Worm (Caenorhabditis elegans): ENCODE data around the gene nlp-82.

The nlp-82 gene

DNA sequence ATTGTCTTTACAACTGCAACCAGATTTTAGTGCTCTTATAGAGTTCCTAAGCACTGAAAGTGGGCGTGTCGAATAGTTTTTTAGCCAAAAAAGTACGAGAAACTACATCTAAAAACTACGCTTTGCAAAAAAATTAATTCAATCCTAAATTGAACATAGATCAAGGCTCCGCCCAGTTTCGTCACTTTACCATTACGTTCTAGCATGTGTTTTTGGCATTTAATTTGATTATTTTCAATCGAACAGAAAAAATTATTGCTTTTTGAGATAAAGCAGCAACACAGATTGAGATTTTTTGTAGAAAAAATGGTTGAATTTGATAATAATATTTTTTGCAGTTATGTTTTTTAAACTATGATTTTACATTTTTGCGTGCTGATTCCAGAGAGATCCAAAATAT, at the start of gene nlp-82:
Gene nlp-82, minus strand, starts transcription at position 101 of the 400 bp plus-strand sequence.
- TF ChIP-seq hlh-1 (tag; optimal IDR thresholded peaks at IDR 0.05) = no peak
- TF ChIP-seq lsy-2 (tag; optimal IDR thresholded peaks at IDR 0.05) = no peak
- TF ChIP-seq mab-5 (tag; optimal IDR thresholded peaks at IDR 0.05) = no peak
- no peak for TF ChIP-seq unc-62 (GFP tag; optimal IDR thresholded peaks at IDR 0.05)
- no peak for TF ChIP-seq ces-1 (GFP tag; optimal IDR thresholded peaks at IDR 0.05)
- no peak for TF ChIP-seq lin-13 (tag; optimal IDR thresholded peaks at IDR 0.05)

DNA sequence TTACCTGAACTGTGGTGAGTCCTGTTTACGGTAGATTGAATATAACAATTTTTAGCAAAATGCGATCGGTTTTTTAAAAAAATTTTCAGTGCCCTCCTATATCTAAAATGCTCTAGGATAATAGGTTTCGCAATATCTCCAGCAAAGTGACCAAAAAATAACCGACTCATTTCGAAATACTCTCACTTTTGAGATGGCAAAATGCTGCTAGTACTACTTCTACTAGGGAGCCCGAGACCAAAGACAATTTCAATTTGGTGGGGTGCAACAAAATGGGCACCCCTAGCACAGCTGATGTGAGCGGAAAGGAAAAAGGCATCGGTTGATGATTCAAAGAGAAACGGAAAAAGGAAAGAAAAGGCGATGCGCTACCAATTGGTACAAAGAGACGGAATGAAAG, 49.5 kb upstream of the nlp-82 start:
- no peak for TF ChIP-seq snpc-4 (tag; optimal IDR thresholded peaks at IDR 0.05)
- TF ChIP-seq ces-1 (GFP tag; optimal IDR thresholded peaks at IDR 0.05) = peak; percentile 8

DNA sequence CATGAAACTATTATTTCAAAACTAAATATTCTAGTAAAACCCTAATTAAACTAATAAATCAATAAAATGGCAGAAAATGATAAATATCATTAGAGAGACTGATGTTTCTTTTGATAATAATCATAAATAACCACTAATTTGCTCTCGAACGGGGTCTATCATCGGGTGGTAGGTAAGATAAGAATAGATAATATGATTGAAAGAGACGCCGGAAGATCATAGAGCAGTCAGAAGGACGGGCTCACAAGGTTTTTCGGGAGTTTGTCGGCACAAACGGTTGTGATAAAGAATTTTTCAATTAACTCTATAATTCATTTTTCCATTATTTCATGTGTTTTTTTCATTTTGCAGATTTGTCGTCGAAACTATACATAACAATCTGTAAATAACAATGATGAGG, 47.0 kb upstream of the nlp-82 start:
- TF ChIP-seq ztf-11 (tag; optimal IDR thresholded peaks at IDR 0.05) (no peak), elt-1 (tag; optimal IDR thresholded peaks at IDR 0.05; ENCODE audit: borderline replicate concordance, insufficient read depth) (peak; percentile 22), nhr-76 (tag; optimal IDR thresholded peaks at IDR 0.05) (no peak), ceh-39 (tag; optimal IDR thresholded peaks at IDR 0.05) (no peak), bed-3 (GFP tag; optimal IDR thresholded peaks at IDR 0.05) (no peak), pha-4 (tag; optimal IDR thresholded peaks at IDR 0.05) (no peak), lsy-2 (tag; optimal IDR thresholded peaks at IDR 0.05) (no peak), sem-2 (GFP tag; optimal IDR thresholded peaks at IDR 0.05) (no peak), nhr-2 (tag; optimal IDR thresholded peaks at IDR 0.05) (peak; percentile 28), cnd-1 (tag; optimal IDR thresholded peaks at IDR 0.05) (no peak), nhr-12 (tag; optimal IDR thresholded peaks at IDR 0.05) (no peak), mep-1 (tag; optimal IDR thresholded peaks at IDR 0.05) (no peak)

DNA sequence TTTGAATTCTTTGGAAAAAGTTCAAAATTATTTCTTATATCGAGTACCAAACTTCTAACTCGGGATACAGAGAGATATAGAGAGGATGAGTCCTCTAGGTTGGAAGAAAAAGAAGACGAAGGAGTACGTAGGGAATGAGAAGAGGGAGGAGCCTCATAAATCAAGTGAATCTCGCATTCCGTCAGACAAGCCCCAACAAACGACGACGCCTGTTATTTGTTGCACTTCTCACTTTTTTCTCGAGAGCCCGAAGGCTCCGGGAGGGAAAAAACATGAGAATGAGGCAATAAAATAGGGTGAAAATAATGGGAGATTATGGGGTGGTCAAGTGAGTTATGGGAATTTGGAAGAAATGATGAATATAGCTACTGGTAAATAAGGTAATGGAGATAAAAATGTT, 45.6 kb upstream of the nlp-82 start:
- peak; percentile 10 for TF ChIP-seq unc-120 (tag; optimal IDR thresholded peaks at IDR 0.05; ENCODE audit: poor library complexity, severe bottlenecking)
- no peak for TF ChIP-seq zip-8 (tag; optimal IDR thresholded peaks at IDR 0.05)
- TF ChIP-seq elt-3 (tag; optimal IDR thresholded peaks at IDR 0.05) = no peak
- peak; percentile 88 for TF ChIP-seq mab-5 (tag; optimal IDR thresholded peaks at IDR 0.05)
- TF ChIP-seq hlh-1 (tag; optimal IDR thresholded peaks at IDR 0.05) = peak; percentile 31
- peak; percentile 53 for TF ChIP-seq unc-62 (GFP tag; optimal IDR thresholded peaks at IDR 0.05)

DNA sequence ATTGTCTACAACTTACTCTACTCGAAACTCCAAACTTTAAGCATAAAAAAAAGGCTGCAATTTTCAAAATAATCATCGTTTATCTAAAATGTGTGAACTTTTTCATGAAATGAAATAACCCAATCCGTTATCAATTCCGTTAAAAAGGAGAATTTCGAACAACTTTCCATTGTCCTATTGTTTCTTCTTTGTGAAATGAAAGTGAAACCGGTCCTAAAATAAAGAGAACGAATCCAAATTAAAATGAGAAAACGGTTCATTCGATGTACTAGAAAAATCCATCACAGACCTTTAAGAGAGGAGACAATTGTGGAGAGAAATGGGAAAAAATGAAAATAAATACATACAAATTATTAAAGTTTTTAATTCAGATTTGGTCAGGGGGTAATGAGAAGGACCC, 41.6 kb upstream of the nlp-82 start, which contains the start of gene C01G6.9:
Gene C01G6.9, minus strand, starts transcription at position 141 of the 400 bp plus-strand sequence.
- TF ChIP-seq ztf-11 (tag; optimal IDR thresholded peaks at IDR 0.05) (no peak), bed-3 (GFP tag; optimal IDR thresholded peaks at IDR 0.05) (no peak), nhr-12 (tag; optimal IDR thresholded peaks at IDR 0.05) (no peak), flh-1 (GFP tag; optimal IDR thresholded peaks at IDR 0.05) (no peak), drap-1 (GFP tag; optimal IDR thresholded peaks at IDR 0.05) (no peak), blmp-1 (tag; optimal IDR thresholded peaks at IDR 0.05) (no peak)

DNA sequence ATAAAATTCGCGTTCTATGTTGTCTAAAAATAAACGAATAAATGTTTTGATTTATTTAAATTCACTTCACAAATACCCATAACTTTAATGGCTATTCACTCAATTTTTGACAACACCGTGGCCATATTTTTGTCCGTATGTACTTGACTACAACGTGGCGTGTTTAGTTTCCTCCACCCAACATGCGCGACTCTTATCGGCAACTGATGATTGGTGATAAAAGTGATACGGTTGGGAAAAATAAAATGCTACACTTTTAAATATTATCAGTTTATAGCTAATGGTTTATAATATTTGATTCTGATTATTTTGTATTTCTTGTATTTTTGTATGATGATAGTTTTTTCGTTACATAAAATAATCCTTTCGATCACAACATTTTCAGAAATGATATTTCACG, 37.5 kb upstream of the nlp-82 start, which contains the start of gene acs-7:
Gene acs-7, plus strand, starts transcription at position 386 of the 400 bp plus-strand sequence.
- TF ChIP-seq mls-2 (tag; optimal IDR thresholded peaks at IDR 0.05) = no peak

DNA sequence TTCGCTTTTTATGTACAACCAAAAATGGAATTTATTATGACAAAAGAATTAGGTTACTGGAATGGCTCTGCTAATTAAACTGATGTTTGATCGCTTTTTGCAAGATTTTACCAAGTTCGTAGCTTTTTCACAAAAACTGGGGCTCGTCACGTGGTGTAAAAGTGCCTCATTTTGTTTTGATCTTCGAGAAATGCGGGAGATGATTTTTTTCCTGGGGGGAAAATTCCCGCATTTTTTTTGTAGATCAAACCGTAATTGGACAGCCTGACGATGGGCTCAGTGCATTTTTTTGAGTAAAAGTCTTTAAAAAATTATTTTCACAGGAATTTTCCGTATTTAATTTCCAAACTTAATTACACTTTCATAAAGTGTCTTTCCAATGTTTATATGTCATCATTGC, 35.0 kb upstream of the nlp-82 start:
- TF ChIP-seq ceh-83 (GFP tag; optimal IDR thresholded peaks at IDR 0.05) (no peak), mab-5 (tag; optimal IDR thresholded peaks at IDR 0.05) (no peak), unc-62 (GFP tag; optimal IDR thresholded peaks at IDR 0.05) (no peak), elt-1 (tag; optimal IDR thresholded peaks at IDR 0.05; ENCODE audit: borderline replicate concordance, insufficient read depth) (no peak), pha-4 (tag; optimal IDR thresholded peaks at IDR 0.05) (no peak), nhr-28 (tag; optimal IDR thresholded peaks at IDR 0.05) (no peak), elt-3 (tag; optimal IDR thresholded peaks at IDR 0.05) (no peak), sem-2 (GFP tag; optimal IDR thresholded peaks at IDR 0.05) (no peak), nhr-2 (tag; optimal IDR thresholded peaks at IDR 0.05) (no peak), unc-39 (tag; optimal IDR thresholded peaks at IDR 0.05) (no peak), snpc-4 (tag; optimal IDR thresholded peaks at IDR 0.05) (no peak), zip-8 (tag; optimal IDR thresholded peaks at IDR 0.05) (no peak), nhr-12 (tag; optimal IDR thresholded peaks at IDR 0.05) (no peak), tbx-8 (GFP tag; optimal IDR thresholded peaks at IDR 0.05) (no peak), lin-13 (tag; optimal IDR thresholded peaks at IDR 0.05) (no peak)
